Worm (Caenorhabditis elegans) whole organism, young adult: ENCODE data around the gene abts-4.

Experiments used
- F22D6.2 ChIP-seq: sonication (generic microtip); optimal IDR thresholded peaks from 2 replicates; lab custom pipeline; 2016; ENCODE audit warnings: mild to moderate bottlenecking, missing genetic modification characterization, missing compliant biosample characterization
- F23B12.7 ChIP-seq: sonication (generic microtip); optimal IDR thresholded peaks from 2 replicates; lab custom pipeline; 2017; ENCODE audit warnings: missing genetic modification characterization, mild to moderate bottlenecking, missing compliant biosample characterization, antibody characterized with exemption, moderate library complexity; ENCODE audit not compliant: insufficient read depth
- chd-7 ChIP-seq: sonication (generic microtip); optimal IDR thresholded peaks from 2 replicates; lab custom pipeline; 2016; ENCODE audit warnings: mild to moderate bottlenecking, missing genetic modification characterization, moderate library complexity, missing compliant biosample characterization
- dox-1 ChIP-seq: fragments of 200-800 bp; sonication (Bioruptor generic); IDR thresholded peaks from 2 replicates; pipeline ENCODE4 v1.3.6; 2022; ENCODE audit warnings: missing genetic modification reagents, missing genetic modification characterization, missing compliant biosample characterization
- dpl-1 ChIP-seq: fragments of 150-350 bp; optimal IDR thresholded peaks from 2 replicates; lab custom pipeline; 2014; ENCODE audit warnings: missing biosample characterization, missing genetic modification reagents, missing genetic modification characterization
- efl-1 ChIP-seq: fragments of 150-350 bp; optimal IDR thresholded peaks from 2 replicates; lab custom pipeline; 2014; ENCODE audit warnings: missing biosample characterization, missing genetic modification reagents, missing genetic modification characterization
- lsl-1 ChIP-seq: fragments of 200-800 bp; sonication (Bioruptor generic); optimal IDR thresholded peaks from 2 replicates; lab custom pipeline; 2018; ENCODE audit warnings: mild to moderate bottlenecking, missing genetic modification characterization, moderate library complexity, missing compliant biosample characterization
- mel-28 ChIP-seq: sonication (generic microtip); optimal IDR thresholded peaks from 2 replicates; lab custom pipeline; 2016; ENCODE audit warnings: borderline replicate concordance, mild to moderate bottlenecking, missing genetic modification characterization, missing compliant biosample characterization
- sea-2 ChIP-seq: fragments of 200-800 bp; sonication (Bioruptor generic); IDR thresholded peaks from 2 replicates; pipeline ENCODE4 v1.3.6; 2022; ENCODE audit warnings: missing genetic modification characterization, missing compliant biosample characterization
- snpc-4 ChIP-seq, 5 experiments: fragments of 150-350 bp in 1 of 5; sonication (generic microtip) in 4 of 5; optimal IDR thresholded peaks; 2 replicates each; lab custom pipeline; 2014 to 2018; ENCODE audit warnings: missing genetic modification characterization in 5 of 5, missing biosample characterization in 3 of 5, antibody characterized with exemption in 2 of 5, mild to moderate bottlenecking in 2 of 5, missing compliant biosample characterization in 2 of 5, missing genotype in 2 of 5, moderate library complexity in 2 of 5, missing genetic modification reagents in 1 of 5
- unc-130 ChIP-seq: sonication (generic microtip); optimal IDR thresholded peaks from 2 replicates; lab custom pipeline; 2016; ENCODE audit warnings: missing genetic modification reagents, missing genetic modification characterization, missing compliant biosample characterization
- xnd-1 ChIP-seq: sonication (generic microtip); optimal IDR thresholded peaks from 2 replicates; lab custom pipeline; 2016; ENCODE audit warnings: missing genotype, missing genetic modification reagents, missing genetic modification characterization, missing compliant biosample characterization

ce11 chrX:6746849-6747248 lies 14.7 kb downstream of the abts-4 start:
- TF ChIP-seq lsl-1 = no peak
- no peak for TF ChIP-seq unc-130 (GFP tag; lab: Kevin White, UChicago)
- no peak for TF ChIP-seq F22D6.2 (tag; lab: Kevin White, UChicago)
- no peak for TF ChIP-seq chd-7 (tag; lab: Kevin White, UChicago)
- TF ChIP-seq efl-1 (GFP tag; lab: Kevin White, UChicago) = no peak
- no peak for TF ChIP-seq mel-28 (tag; lab: Kevin White, UChicago)
- no peak for TF ChIP-seq dox-1 (GFP tag; lab: Robert Waterston, UW)
- TF ChIP-seq F23B12.7 (tag; lab: Kevin White, UChicago) = no peak
- no peak for TF ChIP-seq xnd-1
- no peak for TF ChIP-seq dpl-1 (GFP tag; lab: Kevin White, UChicago)
- TF ChIP-seq sea-2 = no peak
- TF ChIP-seq snpc-4 (GFP tag; optimal IDR thresholded peaks at IDR 0.05; lab: Kevin White, UChicago) = no peak
- no peak for TF ChIP-seq snpc-4 (tag; optimal IDR thresholded peaks at IDR 0.05; lab: Kevin White, UChicago)
